Worm (Caenorhabditis elegans): Measurements from ENCODE around the gene C10C6.7.

- TF ChIP-seq unc-62 (GFP tag; optimal IDR thresholded peaks at IDR 0.05) (no peak), Y53G8AR.9 (GFP tag; conservative IDR thresholded peaks at IDR 0.05) (no peak), nfya-1 (tag; optimal IDR thresholded peaks at IDR 0.05; ENCODE audit: borderline replicate concordance, insufficient read depth) (no peak), egrh-3 (GFP tag; IDR thresholded peaks at IDR 0.05) (no peak; the same call in 1 of the 2 replicates), efl-1 (GFP tag; optimal IDR thresholded peaks at IDR 0.05) (no peak)
Observed at ce11 chrIV:11475080-11475479, 7.8 kb upstream of the C10C6.7 start.

Measured in whole organism, young adult.